Worm (Caenorhabditis elegans): ENCODE data around the gene C10G8.4.

ce11 chrV:5318349-5318748 is 6.6 kb downstream of the C10G8.4 start:
- TF ChIP-seq hlh-1 (tag; optimal IDR thresholded peaks at IDR 0.05), result peak; percentile 41
- no peak for TF ChIP-seq snpc-4 (tag; optimal IDR thresholded peaks at IDR 0.05)
- TF ChIP-seq cnd-1 (tag; optimal IDR thresholded peaks at IDR 0.05), result no peak
- no peak for TF ChIP-seq ham-2 (GFP tag; optimal IDR thresholded peaks at IDR 0.05)
- no peak for TF ChIP-seq lin-13 (tag; optimal IDR thresholded peaks at IDR 0.05)
- TF ChIP-seq mls-2 (tag; optimal IDR thresholded peaks at IDR 0.05), result no peak
- TF ChIP-seq nhr-28 (tag; optimal IDR thresholded peaks at IDR 0.05), result no peak
- no peak for TF ChIP-seq nhr-76 (tag; optimal IDR thresholded peaks at IDR 0.05)
